Fruit fly (Drosophila melanogaster): Measurements from ENCODE around the gene Cpr72Eb.

- TF ChIP-seq psq (optimal IDR thresholded peaks at IDR 0.05) (no peak), pan (optimal IDR thresholded peaks at IDR 0.05) (no peak), usp (GFP tag; optimal IDR thresholded peaks at IDR 0.05) (no peak), EcR (GFP tag; optimal IDR thresholded peaks at IDR 0.05) (no peak), CG8478 (optimal IDR thresholded peaks at IDR 0.05) (no peak), Dll (optimal IDR thresholded peaks at IDR 0.05) (no peak)
Measured at dm6 chr3L:16394506-16394905, 29.8 kb downstream of the Cpr72Eb start, which contains the start of gene Gagr.
